Fruit fly (Drosophila melanogaster) whole organism, embryonic: ENCODE results near the gene CG14227.
A peak's percentile ranks its signal among the peaks of the same experiment; 100 is the strongest.

Experiments used
- Blimp-1 ChIP-seq: fragments of 200-800 bp; sonication (Bioruptor generic); optimal IDR thresholded peaks from 3 replicates; lab custom pipeline; 2018; ENCODE audit warnings: missing biosample characterization, missing genetic modification characterization, mild to moderate bottlenecking, moderate library complexity, missing genetic modification reagents
- Bteb2 ChIP-seq: fragments of 200-800 bp; sonication (Bioruptor generic); optimal IDR thresholded peaks from 2 replicates; lab custom pipeline; 2016; ENCODE audit warnings: missing biosample characterization, missing genetic modification characterization
- CG10543 ChIP-seq: fragments of 200-800 bp; sonication (Bioruptor generic); optimal IDR thresholded peaks from 3 replicates; lab custom pipeline; 2017; ENCODE audit warnings: missing biosample characterization, mild to moderate bottlenecking, missing genetic modification characterization, moderate library complexity
- CG10959 ChIP-seq: fragments of 200-800 bp; sonication (Bioruptor generic); IDR thresholded peaks from 2 replicates; pipeline ENCODE4 v1.3.6; 2022; ENCODE audit warnings: missing biosample characterization, missing genetic modification characterization
- CG12236 ChIP-seq: fragments of 200-800 bp; sonication (Bioruptor generic); optimal IDR thresholded peaks from 2 replicates; lab custom pipeline; 2016; ENCODE audit warnings: missing biosample characterization, missing genetic modification characterization
- CG13775 ChIP-seq: fragments of 200-800 bp; sonication (Bioruptor generic); optimal IDR thresholded peaks from 3 replicates; lab custom pipeline; 2017; ENCODE audit warnings: missing biosample characterization, mild to moderate bottlenecking, missing genetic modification characterization
- CG14860 ChIP-seq: fragments of 200-800 bp; sonication (Bioruptor generic); IDR thresholded peaks from 3 replicates; pipeline ENCODE4 v1.3.6; 2022; ENCODE audit warnings: missing biosample characterization, missing genetic modification characterization; ENCODE audit not compliant: partially characterized antibody
- CG15601 ChIP-seq: fragments of 200-800 bp; sonication (Bioruptor generic); optimal IDR thresholded peaks from 3 replicates; lab custom pipeline; 2019; ENCODE audit warnings: missing biosample characterization, mild to moderate bottlenecking, missing genetic modification characterization, moderate library complexity
- CG17186 ChIP-seq: fragments of 200-800 bp; sonication (Bioruptor generic); optimal IDR thresholded peaks from 3 replicates; lab custom pipeline; 2017; ENCODE audit warnings: missing biosample characterization, missing genetic modification reagents, missing genetic modification characterization
- CG17328 ChIP-seq: fragments of 200-800 bp; sonication (Bioruptor generic); IDR thresholded peaks from 2 replicates; pipeline ENCODE4 v1.3.6; 2022; ENCODE audit warnings: missing biosample characterization, missing genetic modification characterization
- CG18262 ChIP-seq: fragments of 200-800 bp; optimal IDR thresholded peaks from 3 replicates; lab custom pipeline; 2019; ENCODE audit warnings: missing biosample characterization, mild to moderate bottlenecking, missing genetic modification characterization, moderate library complexity
- CG18476 ChIP-seq: fragments of 200-800 bp; sonication (Bioruptor generic); optimal IDR thresholded peaks from 2 replicates; lab custom pipeline; 2016; ENCODE audit warnings: missing biosample characterization, mild to moderate bottlenecking, missing genetic modification characterization
- CG2116 ChIP-seq: fragments of 200-800 bp; sonication (Bioruptor generic); optimal IDR thresholded peaks from 3 replicates; lab custom pipeline; 2018; ENCODE audit warnings: missing biosample characterization, mild to moderate bottlenecking, missing genetic modification characterization
- CG2129 ChIP-seq: fragments of 200-800 bp; sonication (Bioruptor generic); IDR thresholded peaks from 2 replicates; pipeline ENCODE4 v1.3.6; 2022; ENCODE audit warnings: missing biosample characterization, missing genetic modification characterization; ENCODE audit not compliant: partially characterized antibody
- CG34422 ChIP-seq: fragments of 200-800 bp; sonication (Bioruptor generic); IDR thresholded peaks from 3 replicates; pipeline ENCODE4 v1.3.6; 2022; ENCODE audit warnings: missing biosample characterization, missing genetic modification characterization
- CG3726 ChIP-seq: fragments of 200-800 bp; sonication (Bioruptor generic); IDR thresholded peaks from 3 replicates; pipeline ENCODE4, ENCODE4 v1.3.6; 2022; ENCODE audit warnings: missing biosample characterization, missing genetic modification characterization
- CG7928 ChIP-seq: fragments of 200-800 bp; sonication (Bioruptor generic); optimal IDR thresholded peaks from 2 replicates; lab custom pipeline; 2017; ENCODE audit warnings: missing biosample characterization, mild to moderate bottlenecking, missing genetic modification characterization
- CG9727 ChIP-seq: fragments of 200-800 bp; sonication (Bioruptor generic); optimal IDR thresholded peaks from 3 replicates; lab custom pipeline; 2017; ENCODE audit warnings: missing biosample characterization, mild to moderate bottlenecking, missing genetic modification characterization
- Camta ChIP-seq: fragments of 200-800 bp; sonication (Bioruptor generic); optimal IDR thresholded peaks from 2 replicates; lab custom pipeline; 2016; ENCODE audit warnings: missing biosample characterization, missing genetic modification characterization
- Dref ChIP-seq: fragments of 200-800 bp; sonication (Bioruptor generic); IDR thresholded peaks from 2 replicates; pipeline ENCODE4 v1.3.6; 2022; ENCODE audit warnings: missing biosample characterization, missing genetic modification characterization
- Ets97D ChIP-seq: fragments of 200-800 bp; sonication (Bioruptor generic); optimal IDR thresholded peaks from 3 replicates; lab custom pipeline; 2016; ENCODE audit warnings: missing biosample characterization, missing genetic modification characterization
- HLH4C ChIP-seq: fragments of 200-800 bp; sonication (Bioruptor generic); IDR thresholded peaks from 3 replicates; pipeline ENCODE4 v1.3.6; 2022; ENCODE audit warnings: missing biosample characterization, missing genetic modification characterization; ENCODE audit not compliant: partially characterized antibody
- Hsf ChIP-seq: fragments of 200-800 bp; sonication (Bioruptor generic); optimal IDR thresholded peaks from 3 replicates; lab custom pipeline; 2016; ENCODE audit warnings: missing biosample characterization, missing genetic modification characterization
- Meics ChIP-seq: fragments of 200-800 bp; sonication (Bioruptor generic); optimal IDR thresholded peaks from 2 replicates; lab custom pipeline; 2017; ENCODE audit warnings: missing biosample characterization, mild to moderate bottlenecking, missing genetic modification characterization
- NC2β ChIP-seq: fragments of 200-800 bp; sonication (Bioruptor generic); optimal IDR thresholded peaks from 2 replicates; lab custom pipeline; 2016; ENCODE audit warnings: missing biosample characterization, missing genetic modification characterization
- NfI ChIP-seq: fragments of 200-800 bp; sonication (Bioruptor generic); optimal IDR thresholded peaks from 3 replicates; lab custom pipeline; 2018; ENCODE audit warnings: missing biosample characterization, mild to moderate bottlenecking, missing genetic modification characterization, moderate library complexity
- Optix ChIP-seq: fragments of 200-800 bp; sonication (Bioruptor generic); IDR thresholded peaks from 3 replicates; pipeline ENCODE4 v1.3.6; 2022; ENCODE audit warnings: missing biosample characterization, missing genetic modification characterization
- Sry-β ChIP-seq: fragments of 200-800 bp; sonication (Bioruptor generic); optimal IDR thresholded peaks from 2 replicates; lab custom pipeline; 2018; ENCODE audit warnings: missing biosample characterization, mild to moderate bottlenecking, missing genetic modification characterization, moderate library complexity
- Sry-δ ChIP-seq: fragments of 200-800 bp; sonication (Bioruptor generic); optimal IDR thresholded peaks from 2 replicates; lab custom pipeline; 2016; ENCODE audit warnings: missing biosample characterization, missing genetic modification characterization
- Trl ChIP-seq, 3 experiments: fragments of >200 bp in 2 of 3; fragments of 200-800 bp in 1 of 3; sonication (Bioruptor generic) in 1 of 3; optimal IDR thresholded peaks; 2 replicates in 1 of 3; 3 replicates in 2 of 3; lab custom pipeline; 2016 to 2017; ENCODE audit warnings: missing biosample characterization in 1 of 3, missing genetic modification characterization in 1 of 3
- ash1 ChIP-seq: fragments of 200-800 bp; sonication (Bioruptor generic); optimal IDR thresholded peaks from 2 replicates; lab custom pipeline; 2018; ENCODE audit warnings: missing biosample characterization, mild to moderate bottlenecking, missing genetic modification characterization
- caup ChIP-seq: fragments of 200-800 bp; sonication (Bioruptor generic); optimal IDR thresholded peaks from 3 replicates; lab custom pipeline; 2017; ENCODE audit warnings: missing biosample characterization, mild to moderate bottlenecking, missing genetic modification characterization, moderate library complexity; ENCODE audit not compliant: severe bottlenecking
- dm ChIP-seq: fragments of 200-800 bp; sonication (Bioruptor generic); optimal IDR thresholded peaks from 3 replicates; lab custom pipeline; 2016; ENCODE audit warnings: missing biosample characterization, missing genetic modification characterization
- dpn ChIP-seq, 2 experiments: fragments of 200-800 bp; sonication (Bioruptor generic); optimal IDR thresholded peaks; 3 replicates each; lab custom pipeline; 2016; ENCODE audit warnings: missing biosample characterization in 2 of 2, missing genetic modification characterization in 2 of 2
- eyg ChIP-seq: fragments of 200-800 bp; sonication (Bioruptor generic); optimal IDR thresholded peaks from 3 replicates; lab custom pipeline; 2016; ENCODE audit warnings: missing biosample characterization, missing genetic modification characterization
- hbn ChIP-seq: fragments of 200-800 bp; sonication (Bioruptor generic); IDR thresholded peaks from 2 replicates; pipeline ENCODE4 v1.3.6; 2022; ENCODE audit warnings: missing biosample characterization, missing genetic modification characterization; ENCODE audit not compliant: partially characterized antibody
- kay ChIP-seq: fragments of 200-800 bp; sonication (Bioruptor generic); optimal IDR thresholded peaks from 2 replicates; lab custom pipeline; 2016; ENCODE audit warnings: missing biosample characterization, missing genetic modification characterization
- lmd ChIP-seq: fragments of 200-800 bp; sonication (Bioruptor generic); IDR thresholded peaks from 2 replicates; pipeline ENCODE4 v1.3.6; 2022; ENCODE audit warnings: missing biosample characterization, missing genetic modification characterization
- nerfin-2 ChIP-seq: fragments of 200-800 bp; sonication (Bioruptor generic); IDR thresholded peaks from 2 replicates; pipeline ENCODE4 v1.3.6; 2022; ENCODE audit warnings: missing biosample characterization, missing genetic modification characterization; ENCODE audit not compliant: partially characterized antibody
- nmo ChIP-seq: fragments of 200-800 bp; sonication (Bioruptor generic); optimal IDR thresholded peaks from 2 replicates; lab custom pipeline; 2018; ENCODE audit warnings: missing biosample characterization, mild to moderate bottlenecking, missing genetic modification characterization, moderate library complexity
- scrt ChIP-seq: fragments of 200-800 bp; sonication (Bioruptor generic); optimal IDR thresholded peaks from 2 replicates; lab custom pipeline; 2018; ENCODE audit warnings: missing biosample characterization, mild to moderate bottlenecking, missing genetic modification characterization, moderate library complexity
- stc ChIP-seq: fragments of 200-800 bp; sonication (Bioruptor generic); IDR thresholded peaks from 2 replicates; pipeline ENCODE4 v1.3.6; 2022; ENCODE audit warnings: missing biosample characterization, missing genetic modification characterization
- sug ChIP-seq: fragments of 200-800 bp; optimal IDR thresholded peaks from 2 replicates; lab custom pipeline; 2019; ENCODE audit warnings: missing biosample characterization, mild to moderate bottlenecking, missing genetic modification characterization, moderate library complexity
- tna ChIP-seq: fragments of 200-800 bp; sonication (Bioruptor generic); IDR thresholded peaks from 2 replicates; pipeline ENCODE4 v1.3.6; 2022; ENCODE audit warnings: missing biosample characterization, missing genetic modification characterization; ENCODE audit not compliant: partially characterized antibody
- twi ChIP-seq: fragments of 200-800 bp; optimal IDR thresholded peaks from 2 replicates; lab custom pipeline; 2019; ENCODE audit warnings: missing biosample characterization, mild to moderate bottlenecking, missing genetic modification characterization, moderate library complexity
- usp ChIP-seq: fragments of >200 bp; optimal IDR thresholded peaks from 2 replicates; lab custom pipeline; 2017; ENCODE audit warnings: missing biosample characterization, missing genetic modification characterization
- vnd ChIP-seq: fragments of 200-800 bp; sonication (Bioruptor generic); IDR thresholded peaks from 3 replicates; pipeline ENCODE4 v1.3.6; 2022; ENCODE audit warnings: missing biosample characterization, missing genetic modification characterization; ENCODE audit not compliant: partially characterized antibody

Gene CG14227

DNA sequence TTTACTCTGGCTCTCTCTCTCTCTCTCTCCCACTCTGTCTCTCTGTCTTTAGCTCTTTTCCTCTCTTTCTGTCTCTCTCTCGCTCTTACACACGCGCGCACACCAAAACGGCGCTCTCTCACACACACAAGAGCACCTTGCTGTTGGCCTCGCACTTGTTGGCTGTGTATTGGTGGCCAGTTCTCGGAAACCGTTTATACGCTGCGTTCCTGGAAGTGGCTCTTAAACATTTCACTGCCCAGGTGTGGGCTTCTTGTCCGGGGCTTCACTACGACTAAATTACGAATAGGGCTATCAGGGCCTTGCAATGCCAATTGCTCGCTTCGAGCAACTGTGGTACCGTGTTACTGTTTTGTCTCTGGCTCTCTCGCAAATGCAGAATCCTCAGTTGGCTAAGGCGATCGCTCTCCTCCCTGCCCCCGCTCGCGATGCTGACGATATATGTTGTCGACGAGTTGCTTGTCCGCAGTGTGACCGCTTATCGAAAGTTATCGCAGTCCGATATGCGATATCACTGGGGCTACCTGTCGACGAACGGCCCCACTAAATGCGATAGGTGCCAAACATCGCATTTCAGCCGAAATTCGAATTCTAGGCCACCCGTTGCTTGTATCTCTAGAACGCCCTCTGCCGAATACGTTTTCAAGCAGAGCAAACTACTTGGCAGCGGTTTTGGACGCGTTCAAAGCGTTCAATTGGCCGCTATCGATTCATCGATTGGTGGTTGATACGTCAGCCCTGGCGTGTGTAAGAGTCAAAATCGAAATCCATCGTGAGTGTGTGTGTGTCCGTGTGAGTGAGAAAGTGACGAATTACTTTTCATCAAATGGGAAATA is 5.5 kb downstream of the CG14227 start, which contains the start of the genes dome and Ubqn (continued):
- TF ChIP-seq NC2β (GFP tag; lab: Kevin White, UChicago), result peak; percentile 33
- TF ChIP-seq Dref (GFP tag; lab: Robert Waterston, UW), result peak; percentile 86
- peak; percentile 96 for TF ChIP-seq HLH4C (GFP tag; lab: Robert Waterston, UW)
- no peak for TF ChIP-seq Optix (GFP tag; lab: Robert Waterston, UW)
- TF ChIP-seq Blimp-1 (GFP tag; lab: Kevin White, UChicago), result no peak
- TF ChIP-seq nerfin-2 (GFP tag; lab: Robert Waterston, UW), result peak; percentile 93
- TF ChIP-seq tna (GFP tag; lab: Robert Waterston, UW), result peak; percentile 88; the same call in 1 of the 2 replicates
- peak; percentile 71 for TF ChIP-seq kay (GFP tag; lab: Kevin White, UChicago)
- no peak for TF ChIP-seq NfI (GFP tag; lab: Kevin White, UChicago)
- TF ChIP-seq Sry-β (GFP tag; lab: Kevin White, UChicago), result peak; percentile 58
- no peak for TF ChIP-seq CG34422 (GFP tag; lab: Robert Waterston, UW)
- peak; percentile 95 for TF ChIP-seq CG14860 (GFP tag; lab: Robert Waterston, UW)
- TF ChIP-seq Camta, result peak; percentile 4
- TF ChIP-seq nmo, result peak; percentile 74
- TF ChIP-seq CG10543, result peak; percentile 77
- TF ChIP-seq CG18476 (GFP tag; lab: Kevin White, UChicago), result no peak
- TF ChIP-seq CG17186, result peak; percentile 83
- no peak for TF ChIP-seq eyg (GFP tag; lab: Kevin White, UChicago)
- peak; percentile 74 for TF ChIP-seq sug (tag; lab: Kevin White, UChicago)
- TF ChIP-seq CG10959 (GFP tag; lab: Robert Waterston, UW), result no peak
- TF ChIP-seq usp, result no peak
- TF ChIP-seq CG18262 (tag; lab: Kevin White, UChicago), result peak; percentile 14
- TF ChIP-seq dpn (GFP tag; optimal IDR thresholded peaks at IDR 0.05; lab: Kevin White, UChicago), result peak in 1 of 2 experiments; percentile 30
- no peak for TF ChIP-seq CG3726 (GFP tag; lab: Robert Waterston, UW)
- peak; percentile 96 for TF ChIP-seq vnd (GFP tag; lab: Robert Waterston, UW)
- peak; percentile 36 for TF ChIP-seq CG15601 (tag; lab: Kevin White, UChicago)
- TF ChIP-seq Trl (optimal IDR thresholded peaks at IDR 0.05; lab: Kevin White, UChicago), result peak; percentile 98
- TF ChIP-seq Trl (GFP tag; optimal IDR thresholded peaks at IDR 0.05; lab: Kevin White, UChicago), result peak; percentile 22
- no peak for TF ChIP-seq Bteb2 (GFP tag; lab: Kevin White, UChicago)
- TF ChIP-seq Ets97D (GFP tag; lab: Kevin White, UChicago), result peak; percentile 68
- TF ChIP-seq twi, result no peak
- peak; percentile 36 for TF ChIP-seq Meics
- TF ChIP-seq caup (GFP tag; lab: Kevin White, UChicago), result no peak
- TF ChIP-seq CG13775 (GFP tag; lab: Kevin White, UChicago), result peak; percentile 16
- no peak for TF ChIP-seq ash1 (GFP tag; lab: Kevin White, UChicago)
- TF ChIP-seq stc (GFP tag; lab: Robert Waterston, UW), result no peak
- no peak for TF ChIP-seq lmd (GFP tag; lab: Robert Waterston, UW)
- peak; percentile 22 for TF ChIP-seq CG12236
- peak; percentile 12 for TF ChIP-seq Hsf (GFP tag; lab: Kevin White, UChicago)
- TF ChIP-seq CG17328 (GFP tag; lab: Robert Waterston, UW), result no peak
- TF ChIP-seq scrt (GFP tag; lab: Kevin White, UChicago), result peak; percentile 18
- peak; percentile 94 for TF ChIP-seq CG7928 (GFP tag; lab: Kevin White, UChicago)
- TF ChIP-seq CG2116, result peak; percentile 93
- peak; percentile 22 for TF ChIP-seq CG9727 (GFP tag; lab: Kevin White, UChicago)
- TF ChIP-seq CG2129, result peak; percentile 56; the same call in 1 of the 2 replicates
- TF ChIP-seq Sry-δ, result peak; percentile 93
- TF ChIP-seq hbn, result peak; percentile 87
- TF ChIP-seq dm (GFP tag; lab: Kevin White, UChicago), result peak; percentile 22
